Fruit fly (Drosophila melanogaster): ENCODE measurements around the gene Taf10.

The Taf10 gene

dm6 chr2L:2749144-2749766, 18.4 kb upstream of the Taf10 start (continued):
- TF ChIP-seq lz (GFP tag; optimal IDR thresholded peaks at IDR 0.05): peak; percentile 5
- no peak for TF ChIP-seq CG11762 (GFP tag; optimal IDR thresholded peaks at IDR 0.05; ENCODE audit: insufficient read depth)
- no peak for TF ChIP-seq Hr39 (GFP tag; optimal IDR thresholded peaks at IDR 0.05)
- TF ChIP-seq pdm3 (GFP tag; optimal IDR thresholded peaks at IDR 0.05): no peak
- no peak for TF ChIP-seq OdsH (GFP tag; optimal IDR thresholded peaks at IDR 0.05)
- TF ChIP-seq spab (GFP tag; optimal IDR thresholded peaks at IDR 0.05): no peak
- TF ChIP-seq CG9139 (GFP tag; optimal IDR thresholded peaks at IDR 0.05): no peak
- no peak for TF ChIP-seq cyc (GFP tag; optimal IDR thresholded peaks at IDR 0.05)

- TF ChIP-seq eg (GFP tag; IDR thresholded peaks at IDR 0.05) (no peak), CG6854 (GFP tag; optimal IDR thresholded peaks at IDR 0.05) (no peak), CG16779 (tag; optimal IDR thresholded peaks at IDR 0.05) (peak; percentile 58), Hr38 (GFP tag; optimal IDR thresholded peaks at IDR 0.05) (no peak), pdm3 (GFP tag; optimal IDR thresholded peaks at IDR 0.05) (peak; percentile 56), achi (GFP tag; optimal IDR thresholded peaks at IDR 0.05) (peak; percentile 53), lz (GFP tag; optimal IDR thresholded peaks at IDR 0.05) (no peak), Hr4 (GFP tag; optimal IDR thresholded peaks at IDR 0.05) (peak; percentile 56), cyc (GFP tag; optimal IDR thresholded peaks at IDR 0.05) (no peak), CG11294 (GFP tag; IDR thresholded peaks at IDR 0.05) (no peak), CG31627 (GFP tag; optimal IDR thresholded peaks at IDR 0.05) (peak; percentile 15), ss (GFP tag; optimal IDR thresholded peaks at IDR 0.05) (peak in 1 of 2 experiments; percentile 21), Sox102F (GFP tag; optimal IDR thresholded peaks at IDR 0.05) (peak; percentile 54), OdsH (GFP tag; optimal IDR thresholded peaks at IDR 0.05) (peak; percentile 68), Lpt (GFP tag; optimal IDR thresholded peaks at IDR 0.05) (peak; percentile 46), CG1621 (tag; optimal IDR thresholded peaks at IDR 0.05) (peak; percentile 35), fkh (GFP tag; optimal IDR thresholded peaks at IDR 0.05) (peak; percentile 90), Ets96B (tag; optimal IDR thresholded peaks at IDR 0.05) (peak; percentile 33), fd59A (GFP tag; optimal IDR thresholded peaks at IDR 0.05) (peak; percentile 23), CG10669 (GFP tag; optimal IDR thresholded peaks at IDR 0.05) (peak; percentile 6), Sox14 (GFP tag; optimal IDR thresholded peaks at IDR 0.05) (peak; percentile 47), salr (GFP tag; optimal IDR thresholded peaks at IDR 0.05) (peak in 1 of 2 experiments; percentile 73), Sox15 (GFP tag; optimal IDR thresholded peaks at IDR 0.05) (no peak), CG8119 (GFP tag; IDR thresholded peaks at IDR 0.05) (no peak), dsx (GFP tag; optimal IDR thresholded peaks at IDR 0.05; ENCODE audit: poor library complexity, severe bottlenecking) (peak; percentile 75), Hr39 (GFP tag; optimal IDR thresholded peaks at IDR 0.05) (no peak), Met (GFP tag; optimal IDR thresholded peaks at IDR 0.05) (no peak), dac (GFP tag; optimal IDR thresholded peaks at IDR 0.05) (peak; percentile 43), acj6 (GFP tag; optimal IDR thresholded peaks at IDR 0.05) (peak; percentile 46), Eip75B (GFP tag; optimal IDR thresholded peaks at IDR 0.05) (peak; percentile 10), Gug (GFP tag; IDR thresholded peaks at IDR 0.05) (no peak), CG6276 (GFP tag; optimal IDR thresholded peaks at IDR 0.05) (peak; percentile 64), CG6792 (GFP tag; optimal IDR thresholded peaks at IDR 0.05) (peak; percentile 40), CG4318 (GFP tag; optimal IDR thresholded peaks at IDR 0.05) (peak; percentile 37), esn (GFP tag; optimal IDR thresholded peaks at IDR 0.05) (peak; percentile 24), CG11902 (GFP tag; optimal IDR thresholded peaks at IDR 0.05) (no peak), CG32006 (GFP tag; optimal IDR thresholded peaks at IDR 0.05) (peak; percentile 72), CG34406 (GFP tag; optimal IDR thresholded peaks at IDR 0.05) (peak; percentile 29), Ets21C (GFP tag; optimal IDR thresholded peaks at IDR 0.05) (no peak), spab (GFP tag; optimal IDR thresholded peaks at IDR 0.05) (no peak), fd85E (GFP tag; optimal IDR thresholded peaks at IDR 0.05) (no peak), CG10631 (GFP tag; optimal IDR thresholded peaks at IDR 0.05) (peak; percentile 74), Smox (GFP tag; optimal IDR thresholded peaks at IDR 0.05) (no peak), svp (GFP tag) (no peak), Eip93F (GFP tag; optimal IDR thresholded peaks at IDR 0.05) (no peak)
Observed at dm6 chr2L:2750337-2751084, 17.2 kb upstream of the Taf10 start.
